Fruit fly (Drosophila melanogaster) whole organism, embryonic: Measurements from ENCODE around the gene CG43799.
A peak's percentile ranks its signal among the peaks of the same experiment; 100 is the strongest.

ENCODE experiments used
- ATbp ChIP-seq: fragments of 200-800 bp; sonication (Bioruptor generic); optimal IDR thresholded peaks from 2 replicates; lab custom pipeline; 2017; ENCODE audit warnings: missing biosample characterization, mild to moderate bottlenecking, missing genetic modification characterization, missing genetic modification reagents
- Asciz ChIP-seq: fragments of 200-800 bp; sonication (Bioruptor generic); optimal IDR thresholded peaks from 2 replicates; lab custom pipeline; 2017; ENCODE audit warnings: missing biosample characterization, mild to moderate bottlenecking, missing genetic modification characterization, missing genetic modification reagents
- Awh ChIP-seq: fragments of 200-800 bp; sonication (Bioruptor generic); IDR thresholded peaks from 2 replicates; pipeline ENCODE4, ENCODE4 v1.3.6; 2022; ENCODE audit warnings: missing biosample characterization, missing genetic modification characterization
- CG11456 ChIP-seq: fragments of 200-800 bp; sonication (Bioruptor generic); IDR thresholded peaks from 3 replicates; pipeline ENCODE4 v1.3.6; 2022; ENCODE audit warnings: missing biosample characterization, missing genetic modification characterization
- CG13624 ChIP-seq: fragments of 200-800 bp; sonication (Bioruptor generic); optimal IDR thresholded peaks from 2 replicates; lab custom pipeline; 2016; ENCODE audit warnings: missing biosample characterization, missing genetic modification characterization
- CG15514 ChIP-seq: fragments of 200-800 bp; sonication (Bioruptor generic); optimal IDR thresholded peaks from 3 replicates; lab custom pipeline; 2017; ENCODE audit warnings: missing biosample characterization, missing genetic modification characterization, mild to moderate bottlenecking, moderate library complexity, missing genetic modification reagents
- CG2875 ChIP-seq: fragments of 200-800 bp; sonication (Bioruptor generic); optimal IDR thresholded peaks from 2 replicates; lab custom pipeline; 2017; ENCODE audit warnings: missing biosample characterization, mild to moderate bottlenecking, missing genetic modification characterization, missing genetic modification reagents
- CG30431 ChIP-seq: fragments of 200-800 bp; sonication (Bioruptor generic); optimal IDR thresholded peaks from 2 replicates; lab custom pipeline; 2017; ENCODE audit warnings: missing biosample characterization, missing genetic modification characterization
- CG31388 ChIP-seq: fragments of 200-800 bp; sonication (Bioruptor generic); optimal IDR thresholded peaks from 2 replicates; lab custom pipeline; 2016; ENCODE audit warnings: missing biosample characterization, missing genetic modification characterization
- CG3281 ChIP-seq: fragments of 200-800 bp; sonication (Bioruptor generic); optimal IDR thresholded peaks from 3 replicates; lab custom pipeline; 2017; ENCODE audit warnings: missing biosample characterization, mild to moderate bottlenecking, missing genetic modification characterization
- CG34376 ChIP-seq: fragments of 200-800 bp; sonication (Bioruptor generic); optimal IDR thresholded peaks from 2 replicates; lab custom pipeline; 2018; ENCODE audit warnings: missing biosample characterization, mild to moderate bottlenecking, missing genetic modification characterization
- CG4328 ChIP-seq: fragments of 200-800 bp; sonication (Bioruptor generic); optimal IDR thresholded peaks from 3 replicates; lab custom pipeline; 2017; ENCODE audit warnings: missing biosample characterization, missing genetic modification reagents, missing genetic modification characterization
- CG4360 ChIP-seq: fragments of 200-800 bp; sonication (Bioruptor generic); IDR thresholded peaks from 2 replicates; pipeline ENCODE4 v1.3.6; 2022; ENCODE audit warnings: missing biosample characterization, missing genetic modification characterization
- CG4404 ChIP-seq: fragments of 200-800 bp; sonication (Bioruptor generic); IDR thresholded peaks from 2 replicates; pipeline ENCODE4 v1.3.6; 2022; ENCODE audit warnings: missing biosample characterization, missing genetic modification characterization
- CG4820 ChIP-seq: fragments of 200-800 bp; sonication (Bioruptor generic); optimal IDR thresholded peaks from 3 replicates; lab custom pipeline; 2016; ENCODE audit warnings: missing biosample characterization, missing genetic modification characterization
- CG4854 ChIP-seq: fragments of 200-800 bp; sonication (Bioruptor generic); optimal IDR thresholded peaks from 2 replicates; lab custom pipeline; 2016; ENCODE audit warnings: missing biosample characterization, missing genetic modification characterization, inconsistent platforms
- CG6254 ChIP-seq: fragments of 200-800 bp; sonication (Bioruptor generic); optimal IDR thresholded peaks from 3 replicates; lab custom pipeline; 2017; ENCODE audit warnings: mild to moderate bottlenecking, missing biosample characterization, missing genetic modification reagents, missing genetic modification characterization
- CG6791 ChIP-seq: fragments of 200-800 bp; sonication (Bioruptor generic); IDR thresholded peaks from 3 replicates; pipeline ENCODE4 v1.3.6; 2022; ENCODE audit warnings: missing biosample characterization, missing genetic modification characterization; ENCODE audit not compliant: partially characterized antibody
- CG7556 ChIP-seq: fragments of 200-800 bp; sonication (Bioruptor generic); optimal IDR thresholded peaks from 2 replicates; lab custom pipeline; 2017; ENCODE audit warnings: missing biosample characterization, mild to moderate bottlenecking, missing genetic modification characterization
- CG7839 ChIP-seq: fragments of 200-800 bp; sonication (Bioruptor generic); optimal IDR thresholded peaks from 3 replicates; lab custom pipeline; 2018; ENCODE audit warnings: missing biosample characterization, mild to moderate bottlenecking, missing genetic modification characterization, moderate library complexity
- CG8089 ChIP-seq: fragments of 200-800 bp; sonication (Bioruptor generic); optimal IDR thresholded peaks from 3 replicates; lab custom pipeline; 2016; ENCODE audit warnings: missing biosample characterization, missing genetic modification characterization
- CG8290 ChIP-seq, 3 experiments: fragments of 200-800 bp; sonication (Bioruptor generic); optimal IDR thresholded peaks; 2 replicates each; lab custom pipeline; 2016 to 2019; ENCODE audit warnings: missing biosample characterization in 3 of 3, missing genetic modification characterization in 3 of 3, mild to moderate bottlenecking in 2 of 3, moderate library complexity in 1 of 3
- D19A ChIP-seq: fragments of 200-800 bp; optimal IDR thresholded peaks from 3 replicates; lab custom pipeline; 2019; ENCODE audit warnings: missing biosample characterization, mild to moderate bottlenecking, missing genetic modification characterization, moderate library complexity
- Dbx ChIP-seq: fragments of 200-800 bp; sonication (Bioruptor generic); IDR thresholded peaks from 3 replicates; pipeline ENCODE4 v1.3.6; 2022; ENCODE audit warnings: missing biosample characterization, missing genetic modification characterization
- Dip2 ChIP-seq: fragments of 200-800 bp; sonication (Bioruptor generic); IDR thresholded peaks from 2 replicates; pipeline ENCODE4 v1.3.6; 2022; ENCODE audit warnings: missing biosample characterization, missing genetic modification characterization
- Doc2 ChIP-seq: fragments of 200-800 bp; sonication (Bioruptor generic); IDR thresholded peaks from 2 replicates; pipeline ENCODE4 v1.3.6; 2022; ENCODE audit warnings: missing biosample characterization, missing genetic modification characterization
- Dref ChIP-seq: fragments of 200-800 bp; sonication (Bioruptor generic); IDR thresholded peaks from 2 replicates; pipeline ENCODE4 v1.3.6; 2022; ENCODE audit warnings: missing biosample characterization, missing genetic modification characterization
- Ets65A ChIP-seq: fragments of 200-800 bp; sonication (Bioruptor generic); peaks from one replicate; lab custom pipeline; 2016; ENCODE audit warnings: missing biosample characterization, missing genetic modification characterization
- GATAe ChIP-seq: fragments of 200-800 bp; sonication (Bioruptor generic); conservative IDR thresholded peaks from 2 replicates; pipeline ENCODE4 v1.3.6; 2022; ENCODE audit warnings: missing biosample characterization, missing genetic modification characterization
- HLH3B ChIP-seq: fragments of 200-800 bp; sonication (Bioruptor generic); IDR thresholded peaks from 2 replicates; pipeline ENCODE4 v1.3.6; 2022; ENCODE audit warnings: missing biosample characterization, missing genetic modification characterization
- Mrtf ChIP-seq: fragments of 200-800 bp; sonication (Bioruptor generic); IDR thresholded peaks from 3 replicates; pipeline ENCODE4 v1.3.6; 2022; ENCODE audit warnings: missing biosample characterization, missing genetic modification characterization
- Sox102F ChIP-seq: fragments of 200-800 bp; sonication (Bioruptor generic); optimal IDR thresholded peaks from 2 replicates; lab custom pipeline; 2018; ENCODE audit warnings: missing biosample characterization, mild to moderate bottlenecking, missing genetic modification characterization, moderate library complexity
- Sry-δ ChIP-seq: fragments of 200-800 bp; sonication (Bioruptor generic); optimal IDR thresholded peaks from 2 replicates; lab custom pipeline; 2016; ENCODE audit warnings: missing biosample characterization, missing genetic modification characterization
- Ssrp ChIP-seq: fragments of 200-800 bp; sonication (Bioruptor generic); optimal IDR thresholded peaks from 2 replicates; lab custom pipeline; 2018; ENCODE audit warnings: missing biosample characterization, mild to moderate bottlenecking, missing genetic modification characterization, moderate library complexity
- crp ChIP-seq, 2 experiments: fragments of 200-800 bp; sonication (Bioruptor generic); optimal IDR thresholded peaks; 2 replicates in 1 of 2; 3 replicates in 1 of 2; lab custom pipeline; 2017; ENCODE audit warnings: missing biosample characterization in 2 of 2, missing genetic modification characterization in 2 of 2, mild to moderate bottlenecking in 1 of 2, moderate library complexity in 1 of 2
- dmrt99B ChIP-seq: fragments of 200-800 bp; sonication (Bioruptor generic); optimal IDR thresholded peaks from 2 replicates; lab custom pipeline; 2018; ENCODE audit warnings: missing biosample characterization, mild to moderate bottlenecking, missing genetic modification characterization, moderate library complexity
- exex ChIP-seq: fragments of 200-800 bp; sonication (Bioruptor generic); optimal IDR thresholded peaks from 4 replicates; lab custom pipeline; 2018; ENCODE audit warnings: missing biosample characterization, mild to moderate bottlenecking, missing genetic modification characterization, moderate library complexity
- ftz-f1 ChIP-seq: fragments of 200-800 bp; sonication (Bioruptor generic); optimal IDR thresholded peaks from 2 replicates; lab custom pipeline; 2016; ENCODE audit warnings: missing biosample characterization, missing genetic modification characterization
- her ChIP-seq: fragments of 200-800 bp; sonication (Bioruptor generic); optimal IDR thresholded peaks from 2 replicates; lab custom pipeline; 2016; ENCODE audit warnings: missing biosample characterization, missing genetic modification characterization
- nmo ChIP-seq: fragments of 200-800 bp; sonication (Bioruptor generic); optimal IDR thresholded peaks from 2 replicates; lab custom pipeline; 2018; ENCODE audit warnings: missing biosample characterization, mild to moderate bottlenecking, missing genetic modification characterization, moderate library complexity
- nom ChIP-seq: fragments of 200-800 bp; sonication (Bioruptor generic); optimal IDR thresholded peaks from 2 replicates; lab custom pipeline; 2017; ENCODE audit warnings: missing biosample characterization, missing genetic modification characterization, mild to moderate bottlenecking, moderate library complexity, missing genetic modification reagents
- onecut ChIP-seq: fragments of 200-800 bp; sonication (Bioruptor generic); IDR thresholded peaks from 2 replicates; pipeline ENCODE4 v1.3.6; 2022; ENCODE audit warnings: missing biosample characterization, missing genetic modification characterization
- pros ChIP-seq: fragments of 200-800 bp; sonication (Bioruptor generic); optimal IDR thresholded peaks from 3 replicates; lab custom pipeline; 2019; ENCODE audit warnings: missing biosample characterization, mild to moderate bottlenecking, missing genetic modification characterization, moderate library complexity
- ranshi ChIP-seq: fragments of 200-800 bp; sonication (Bioruptor generic); IDR thresholded peaks from 2 replicates; pipeline ENCODE4 v1.3.6; 2022; ENCODE audit warnings: missing biosample characterization, missing genetic modification characterization
- sima ChIP-seq: fragments of 200-800 bp; sonication (Bioruptor generic); optimal IDR thresholded peaks from 2 replicates; lab custom pipeline; 2016; ENCODE audit warnings: missing biosample characterization, missing genetic modification characterization
- slbo ChIP-seq: fragments of 200-800 bp; sonication (Bioruptor generic); IDR thresholded peaks from 2 replicates; pipeline ENCODE4 v1.3.6; 2022; ENCODE audit warnings: missing biosample characterization, missing genetic modification characterization
- tap ChIP-seq: fragments of 200-800 bp; optimal IDR thresholded peaks from 3 replicates; lab custom pipeline; 2019; ENCODE audit warnings: missing biosample characterization, mild to moderate bottlenecking, missing genetic modification characterization, moderate library complexity
- vfl ChIP-seq: fragments of 200-800 bp; sonication (Bioruptor generic); optimal IDR thresholded peaks from 2 replicates; lab custom pipeline; 2016; ENCODE audit warnings: missing biosample characterization, missing genetic modification characterization

CG43799 gene

dm6 chr2L:7194351-7195037 is 33.0 kb upstream of the CG43799 start, which contains the start of gene CG4497 (continued):
- TF ChIP-seq CG4820 (GFP tag; lab: Kevin White, UChicago) (peak; percentile 92), CG4854 (GFP tag; lab: Kevin White, UChicago) (peak; percentile 91), Ssrp (tag; lab: Kevin White, UChicago) (peak; percentile 94), CG34376 (GFP tag; lab: Kevin White, UChicago) (peak; percentile 86), CG7556 (peak; percentile 85), Sry-δ (GFP tag; lab: Kevin White, UChicago) (peak; percentile 75), CG11456 (GFP tag; lab: Robert Waterston, UW) (peak; percentile 91), ATbp (peak; percentile 50), Mrtf (GFP tag; lab: Robert Waterston, UW) (peak; percentile 93), slbo (GFP tag; lab: Robert Waterston, UW) (peak; percentile 97), Dref (peak; percentile 43), CG13624 (GFP tag; lab: Kevin White, UChicago) (peak; percentile 96), CG15514 (peak; percentile 80), Ets65A (GFP tag; lab: Kevin White, UChicago) (peak; percentile 100), GATAe (GFP tag; lab: Robert Waterston, UW) (peak; percentile 71; the same call in 1 of the 2 replicates), her (GFP tag; lab: Kevin White, UChicago) (peak; percentile 89), onecut (GFP tag; lab: Robert Waterston, UW) (peak; percentile 88), D19A (tag; lab: Kevin White, UChicago) (peak; percentile 70), Dip2 (GFP tag; lab: Robert Waterston, UW) (peak; percentile 73), CG3281 (peak; percentile 82), nom (GFP tag; lab: Kevin White, UChicago) (peak; percentile 47), ranshi (GFP tag; lab: Robert Waterston, UW) (peak; percentile 90), pros (GFP tag; lab: Kevin White, UChicago) (no peak), dmrt99B (tag; lab: Kevin White, UChicago) (peak; percentile 82), CG7839 (tag; lab: Kevin White, UChicago) (peak; percentile 87), CG8089 (GFP tag; lab: Kevin White, UChicago) (peak; percentile 92), Sox102F (peak; percentile 94), vfl (GFP tag; lab: Kevin White, UChicago) (peak; percentile 94), CG4404 (GFP tag; lab: Robert Waterston, UW) (peak; percentile 98), CG6254 (no peak), CG8290 (GFP tag; optimal IDR thresholded peaks at IDR 0.05; lab: Kevin White, UChicago) (peak; percentile 74), CG8290 (tag; optimal IDR thresholded peaks at IDR 0.05; lab: Kevin White, UChicago) (peak; percentile 52 to 90), crp (GFP tag; optimal IDR thresholded peaks at IDR 0.05; lab: Kevin White, UChicago) (peak; percentile 7 to 83), CG31388 (GFP tag; lab: Kevin White, UChicago) (peak; percentile 81), Doc2 (GFP tag; lab: Robert Waterston, UW) (peak; percentile 89), HLH3B (GFP tag; lab: Robert Waterston, UW) (peak; percentile 94), CG2875 (GFP tag; lab: Kevin White, UChicago) (peak; percentile 39), CG30431 (GFP tag; lab: Kevin White, UChicago) (peak; percentile 88), Awh (GFP tag; lab: Robert Waterston, UW) (peak; percentile 78; the same call in 1 of the 2 replicates), sima (GFP tag; lab: Kevin White, UChicago) (peak; percentile 66), CG6791 (GFP tag; lab: Robert Waterston, UW) (peak; percentile 76; the same call in 1 of the 3 replicates), nmo (peak; percentile 94), exex (tag; lab: Kevin White, UChicago) (peak; percentile 26), tap (peak; percentile 59), CG4328 (GFP tag; lab: Kevin White, UChicago) (peak; percentile 81), ftz-f1 (peak; percentile 62), Dbx (GFP tag; lab: Robert Waterston, UW) (peak; percentile 98), Asciz (GFP tag; lab: Kevin White, UChicago) (peak; percentile 45), CG4360 (GFP tag; lab: Robert Waterston, UW) (peak; percentile 36; the same call in 1 of the 2 replicates)
